Fruit fly (Drosophila melanogaster): Measurements from ENCODE around the gene FASN1.

Gene FASN1

dm6 chr2L:3018212-3018611, 38.2 kb upstream of the FASN1 start, which contains the start of the genes CG17224 and CG17264 (continued):
- TF ChIP-seq pfk (GFP tag; optimal IDR thresholded peaks at IDR 0.05) (peak; percentile 86), CG12744 (GFP tag; optimal IDR thresholded peaks at IDR 0.05) (no peak), CG4730 (GFP tag; IDR thresholded peaks at IDR 0.05) (no peak)

- TF ChIP-seq CG11456 (GFP tag; IDR thresholded peaks at IDR 0.05) (no peak), CG31441 (GFP tag; IDR thresholded peaks at IDR 0.05) (no peak), CG1832 (GFP tag; optimal IDR thresholded peaks at IDR 0.05) (no peak), E2f2 (GFP tag; IDR thresholded peaks at IDR 0.05) (peak; percentile 67), Jarid2 (GFP tag; optimal IDR thresholded peaks at IDR 0.05) (no peak), nmo (GFP tag; optimal IDR thresholded peaks at IDR 0.05) (peak; percentile 5), CG9797 (GFP tag; optimal IDR thresholded peaks at IDR 0.05) (peak; percentile 4), gsb (GFP tag; IDR thresholded peaks at IDR 0.05) (no peak), ci (GFP tag; IDR thresholded peaks at IDR 0.05) (no peak), Ptx1 (GFP tag; IDR thresholded peaks at IDR 0.05) (no peak), Fer3 (tag; optimal IDR thresholded peaks at IDR 0.05) (no peak), CG16813 (GFP tag; IDR thresholded peaks at IDR 0.05; ENCODE audit: partially characterized antibody) (peak; percentile 81), Poxn (GFP tag; IDR thresholded peaks at IDR 0.05) (no peak), CG4854 (GFP tag; optimal IDR thresholded peaks at IDR 0.05) (no peak), CG17612 (GFP tag; IDR thresholded peaks at IDR 0.05) (no peak), CG8478 (optimal IDR thresholded peaks at IDR 0.05) (no peak), CG2712 (tag; optimal IDR thresholded peaks at IDR 0.05) (no peak), CG4707 (GFP tag; optimal IDR thresholded peaks at IDR 0.05) (no peak), CG13894 (tag; optimal IDR thresholded peaks at IDR 0.05) (no peak), Spps (tag; optimal IDR thresholded peaks at IDR 0.05) (no peak), bab2 (GFP tag; optimal IDR thresholded peaks at IDR 0.05) (no peak), grau (tag; optimal IDR thresholded peaks at IDR 0.05) (no peak), cas (GFP tag; IDR thresholded peaks at IDR 0.05) (no peak), Oaz (GFP tag; IDR thresholded peaks at IDR 0.05) (no peak), CG15073 (GFP tag; optimal IDR thresholded peaks at IDR 0.05) (no peak), hb (GFP tag; IDR thresholded peaks at IDR 0.05; ENCODE audit: partially characterized antibody) (peak; percentile 79; the same call in 2 of the 3 replicates), CG11695 (GFP tag; IDR thresholded peaks at IDR 0.05) (no peak), ato (GFP tag; IDR thresholded peaks at IDR 0.05; ENCODE audit: partially characterized antibody) (peak; percentile 94), fru (optimal IDR thresholded peaks at IDR 0.05) (no peak), CG17385 (GFP tag; optimal IDR thresholded peaks at IDR 0.05) (no peak), toy (GFP tag; IDR thresholded peaks at IDR 0.05) (no peak), dmrt99B (tag; optimal IDR thresholded peaks at IDR 0.05) (no peak), CG10209 (GFP tag; optimal IDR thresholded peaks at IDR 0.05) (no peak), Chrac-16 (GFP tag; optimal IDR thresholded peaks at IDR 0.05) (no peak), mld (GFP tag; IDR thresholded peaks at IDR 0.05; ENCODE audit: partially characterized antibody) (peak; percentile 80), Fer2 (tag; optimal IDR thresholded peaks at IDR 0.05) (no peak), cwo (GFP tag; optimal IDR thresholded peaks at IDR 0.05) (no peak), MESR4 (GFP tag; optimal IDR thresholded peaks at IDR 0.05) (peak; percentile 77), tap (tag; optimal IDR thresholded peaks at IDR 0.05) (no peak), CHES-1-like (GFP tag; optimal IDR thresholded peaks at IDR 0.05) (peak; percentile 30), mirr (GFP tag; optimal IDR thresholded peaks at IDR 0.05) (no peak), scrt (GFP tag; optimal IDR thresholded peaks at IDR 0.05) (no peak), Stat92E (GFP tag; optimal IDR thresholded peaks at IDR 0.05) (no peak), bowl (GFP tag; IDR thresholded peaks at IDR 0.05) (no peak), CG11247 (GFP tag; IDR thresholded peaks at IDR 0.05) (no peak), ewg (GFP tag; optimal IDR thresholded peaks at IDR 0.05) (no peak)
Measured at dm6 chr2L:3022986-3023385, 33.4 kb upstream of the FASN1 start, which contains the start of the genes alpha4GT1 and Prp40. Gene alpha4GT1, minus strand, starts transcription at chr2L:3023141. Gene Prp40, plus strand, starts transcription at chr2L:3023226.
